Worm (Caenorhabditis elegans) whole organism, late embryonic: ENCODE measurements around the gene cebp-1.

Experiments used
- ama-1 ChIP-seq: fragments of 150-350 bp; optimal IDR thresholded peaks from 2 replicates; lab custom pipeline; 2014
- ceh-18 ChIP-seq: sonication (generic microtip); optimal IDR thresholded peaks from 2 replicates; lab custom pipeline; 2016; ENCODE audit warnings: missing genetic modification characterization, missing compliant biosample characterization
- ets-4 ChIP-seq: sonication (generic microtip); optimal IDR thresholded peaks from 2 replicates; lab custom pipeline; 2016; ENCODE audit warnings: missing genetic modification characterization, missing compliant biosample characterization
- fkh-10 ChIP-seq: fragments of 150-350 bp; optimal IDR thresholded peaks from 2 replicates; lab custom pipeline; 2014; ENCODE audit warnings: missing biosample characterization, missing genetic modification reagents, missing genetic modification characterization
- lim-6 ChIP-seq: sonication (generic microtip); optimal IDR thresholded peaks from 2 replicates; lab custom pipeline; 2016; ENCODE audit warnings: missing genetic modification characterization, missing compliant biosample characterization
- nfya-1 ChIP-seq: sonication (generic microtip); optimal IDR thresholded peaks from 2 replicates; lab custom pipeline; 2017; ENCODE audit warnings: missing genetic modification characterization, mild to moderate bottlenecking, missing compliant biosample characterization, antibody characterized with exemption, moderate library complexity
- pha-4 ChIP-seq: fragments of 150-350 bp; optimal IDR thresholded peaks from 2 replicates; lab custom pipeline; 2018; ENCODE audit warnings: missing biosample characterization, missing genetic modification reagents, missing genetic modification characterization
- ref-2 ChIP-seq: sonication (generic microtip); optimal IDR thresholded peaks from 2 replicates; lab custom pipeline; 2016; ENCODE audit warnings: missing genetic modification characterization, missing compliant biosample characterization
- rnt-1 ChIP-seq: sonication (generic microtip); optimal IDR thresholded peaks from 2 replicates; lab custom pipeline; 2016; ENCODE audit warnings: missing genetic modification characterization, missing compliant biosample characterization
- sdc-2 ChIP-seq: sonication (generic microtip); optimal IDR thresholded peaks from 2 replicates; lab custom pipeline; 2016; ENCODE audit warnings: missing genotype, missing genetic modification characterization, missing compliant biosample characterization

DNA sequence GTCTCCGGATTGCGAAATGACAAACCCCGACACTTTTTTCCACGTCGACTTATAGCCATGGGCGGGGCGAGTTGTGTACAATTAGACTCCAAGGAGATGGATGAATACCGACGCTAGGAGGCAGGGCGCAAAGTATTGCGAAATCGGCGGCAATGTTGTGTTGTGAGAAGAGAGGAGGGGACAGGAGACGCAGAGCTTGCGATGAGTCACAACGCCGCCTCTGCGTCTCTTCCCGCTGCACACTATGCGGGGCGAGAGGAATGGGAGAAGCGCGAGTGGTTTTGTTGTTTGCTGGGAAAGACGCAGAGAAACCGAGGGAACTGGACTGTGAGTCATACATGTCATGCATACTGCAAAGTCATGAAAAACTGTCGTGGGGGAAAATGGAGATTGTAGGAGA is 717 bp upstream of the cebp-1 start:
- TF ChIP-seq nfya-1 (tag; lab: Kevin White, UChicago): peak; percentile 82
- TF ChIP-seq lim-6 (tag; lab: Kevin White, UChicago): peak; percentile 11
- peak; percentile 79 for TF ChIP-seq ref-2 (tag; lab: Kevin White, UChicago)
- peak; percentile 2 for TF ChIP-seq fkh-10
- TF ChIP-seq rnt-1 (tag; lab: Kevin White, UChicago): peak; percentile 82
- TF ChIP-seq pha-4: no peak
- peak; percentile 86 for TF ChIP-seq sdc-2 (tag; lab: Kevin White, UChicago)
- TF ChIP-seq ama-1: no peak
- peak; percentile 82 for TF ChIP-seq ceh-18 (tag; lab: Kevin White, UChicago)
- peak; percentile 67 for TF ChIP-seq ets-4 (tag; lab: Kevin White, UChicago)
